Worm (Caenorhabditis elegans) whole organism, mixed stage, embryonic: Measurements from ENCODE around the gene fbxa-99.

Experiments
- pha-4 ChIP-seq: fragments of 150-350 bp; optimal IDR thresholded peaks from 2 replicates; lab custom pipeline; 2018; ENCODE audit warnings: missing biosample characterization, missing genetic modification reagents, missing genetic modification characterization
- unc-62 ChIP-seq: fragments of 150-350 bp; optimal IDR thresholded peaks from 2 replicates; lab custom pipeline; 2014; ENCODE audit warnings: missing biosample characterization, missing genetic modification reagents, missing genetic modification characterization

DNA sequence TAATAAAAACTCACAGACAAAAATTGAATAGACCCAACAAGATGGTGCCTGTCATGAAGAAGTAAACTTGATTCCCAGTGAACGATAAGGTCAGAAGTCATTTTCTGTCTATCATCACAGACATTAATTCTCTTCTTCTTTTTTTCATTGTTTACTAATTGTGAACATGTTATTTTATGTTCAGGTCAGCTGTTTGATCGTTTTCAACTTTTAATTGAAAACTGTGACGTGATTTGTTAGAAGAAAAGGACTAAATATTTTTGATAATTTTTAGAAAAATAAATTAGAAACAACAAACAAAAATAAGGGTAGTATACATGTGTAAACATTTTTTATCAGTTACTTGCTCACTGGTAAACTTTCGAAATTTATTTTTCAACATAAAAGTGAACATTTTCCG lies 13.0 kb downstream of the fbxa-99 start, which contains the start of gene F36G9.7:
- no peak for TF ChIP-seq pha-4 (tag; lab: Kevin White, UChicago)
- no peak for TF ChIP-seq unc-62 (GFP tag; lab: Kevin White, UChicago)
